Worm (Caenorhabditis elegans): ENCODE data around the gene M117.3.
A peak's percentile ranks its signal among the peaks of the same experiment; 100 is the strongest.

M117.3 gene

ce11 chrIV:11857159-11857565, 35.2 kb downstream of the M117.3 start (continued):
- TF ChIP-seq lsy-12 (tag; optimal IDR thresholded peaks at IDR 0.05), result peak; percentile 35

DNA sequence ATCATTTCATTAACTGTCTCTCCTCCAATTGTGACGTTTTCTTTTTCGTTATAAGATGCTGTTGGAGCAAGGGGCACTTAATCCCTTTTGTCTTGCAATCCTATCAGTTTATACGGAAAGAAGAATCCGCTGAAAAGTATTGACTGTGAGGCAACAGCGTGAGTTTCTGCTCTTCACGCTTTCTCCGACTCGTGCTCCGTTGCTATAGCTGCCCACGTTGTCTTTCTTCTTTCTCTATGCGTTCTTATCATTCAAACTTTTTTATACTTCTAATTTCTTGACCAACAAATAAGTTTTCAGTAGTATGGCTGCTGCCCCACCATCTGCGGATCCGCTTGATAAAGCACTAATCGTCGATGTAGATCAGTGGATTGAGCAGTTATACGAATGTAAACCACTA, 36.1 kb downstream of the M117.3 start, which contains the start of gene let-92:
TSS of gene let-92 (plus strand) at position 301 of the 400 bp plus-strand sequence.
- TF ChIP-seq fos-1 (tag; optimal IDR thresholded peaks at IDR 0.05) (no peak), daf-12 (tag; optimal IDR thresholded peaks at IDR 0.05) (no peak)

ce11 chrIV:11859995-11860605, 38.1 kb downstream of the M117.3 start, which contains the start of gene mob-1:
TSS of gene mob-1 (plus strand) at chrIV:11860555.
- TF ChIP-seq ceh-16 (tag; optimal IDR thresholded peaks at IDR 0.05) (no peak), ceh-82 (tag; optimal IDR thresholded peaks at IDR 0.05) (no peak), ztf-4 (tag; optimal IDR thresholded peaks at IDR 0.05) (no peak), ama-1 (optimal IDR thresholded peaks at IDR 0.05) (peak; percentile 54), elt-1 (tag; optimal IDR thresholded peaks at IDR 0.05) (no peak), lsy-12 (tag; optimal IDR thresholded peaks at IDR 0.05) (no peak), nhr-23 (tag; optimal IDR thresholded peaks at IDR 0.05) (peak; percentile 5), elt-3 (tag; optimal IDR thresholded peaks at IDR 0.05) (no peak), pha-4 (tag; optimal IDR thresholded peaks at IDR 0.05) (peak; percentile 25)

DNA sequence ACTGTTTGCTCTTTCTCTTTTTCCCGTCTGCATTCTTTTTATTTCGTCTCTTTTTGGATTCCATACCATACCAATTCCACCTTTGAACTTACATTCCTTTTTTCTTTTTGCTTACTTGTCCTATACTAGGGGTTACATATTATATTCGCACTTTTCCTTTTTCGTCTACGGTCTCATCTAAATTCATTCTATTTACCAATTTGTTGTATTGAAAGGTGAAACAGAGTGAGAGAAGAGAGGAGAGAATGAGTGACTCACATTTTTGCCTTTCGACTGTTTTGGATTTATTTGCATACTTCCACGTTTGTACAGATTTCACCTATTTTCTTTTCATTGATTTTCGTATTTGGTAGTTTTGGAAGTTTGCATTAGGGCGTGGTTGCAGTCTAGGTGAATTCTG, 41.4 kb downstream of the M117.3 start:
- TF ChIP-seq ZK546.5 (tag; optimal IDR thresholded peaks at IDR 0.05), result no peak
- no peak for TF ChIP-seq ztf-11 (tag; optimal IDR thresholded peaks at IDR 0.05)
- TF ChIP-seq pha-4 (tag; optimal IDR thresholded peaks at IDR 0.05), result peak; percentile 80
- no peak for TF ChIP-seq daf-12 (tag; optimal IDR thresholded peaks at IDR 0.05)
- TF ChIP-seq nhr-23 (tag; optimal IDR thresholded peaks at IDR 0.05), result no peak
- no peak for TF ChIP-seq mml-1 (tag; optimal IDR thresholded peaks at IDR 0.05)
- TF ChIP-seq hmg-11 (tag; optimal IDR thresholded peaks at IDR 0.05), result peak; percentile 2
- no peak for TF ChIP-seq sea-2 (GFP tag; optimal IDR thresholded peaks at IDR 0.05)
- no peak for TF ChIP-seq nfya-1 (tag; optimal IDR thresholded peaks at IDR 0.05; ENCODE audit: insufficient read depth)
- no peak for TF ChIP-seq aly-2 (tag; optimal IDR thresholded peaks at IDR 0.05)
- TF ChIP-seq nhr-76 (tag; optimal IDR thresholded peaks at IDR 0.05), result no peak
- no peak for TF ChIP-seq unc-39 (tag; optimal IDR thresholded peaks at IDR 0.05)
- TF ChIP-seq mdl-1 (tag; optimal IDR thresholded peaks at IDR 0.05), result no peak
- no peak for TF ChIP-seq nhr-11 (tag; optimal IDR thresholded peaks at IDR 0.05)

- TF ChIP-seq nhr-23 (tag; optimal IDR thresholded peaks at IDR 0.05) (no peak), unc-62 (GFP tag; optimal IDR thresholded peaks at IDR 0.05) (no peak), mdl-1 (tag; optimal IDR thresholded peaks at IDR 0.05) (no peak), zag-1 (tag; optimal IDR thresholded peaks at IDR 0.05) (no peak), nhr-12 (tag; optimal IDR thresholded peaks at IDR 0.05) (no peak), eor-1 (tag; optimal IDR thresholded peaks at IDR 0.05) (no peak), ZK546.5 (tag; optimal IDR thresholded peaks at IDR 0.05) (no peak), ztf-4 (tag; optimal IDR thresholded peaks at IDR 0.05) (no peak), lin-39 (tag; optimal IDR thresholded peaks at IDR 0.05) (no peak), aly-2 (tag; optimal IDR thresholded peaks at IDR 0.05) (no peak), R02D3.7 (tag; optimal IDR thresholded peaks at IDR 0.05) (no peak)
Measured at ce11 chrIV:11864226-11864625, 42.2 kb downstream of the M117.3 start, which contains the start of gene trpa-1. TSS of gene trpa-1 (plus strand) at chrIV:11864526.

DNA sequence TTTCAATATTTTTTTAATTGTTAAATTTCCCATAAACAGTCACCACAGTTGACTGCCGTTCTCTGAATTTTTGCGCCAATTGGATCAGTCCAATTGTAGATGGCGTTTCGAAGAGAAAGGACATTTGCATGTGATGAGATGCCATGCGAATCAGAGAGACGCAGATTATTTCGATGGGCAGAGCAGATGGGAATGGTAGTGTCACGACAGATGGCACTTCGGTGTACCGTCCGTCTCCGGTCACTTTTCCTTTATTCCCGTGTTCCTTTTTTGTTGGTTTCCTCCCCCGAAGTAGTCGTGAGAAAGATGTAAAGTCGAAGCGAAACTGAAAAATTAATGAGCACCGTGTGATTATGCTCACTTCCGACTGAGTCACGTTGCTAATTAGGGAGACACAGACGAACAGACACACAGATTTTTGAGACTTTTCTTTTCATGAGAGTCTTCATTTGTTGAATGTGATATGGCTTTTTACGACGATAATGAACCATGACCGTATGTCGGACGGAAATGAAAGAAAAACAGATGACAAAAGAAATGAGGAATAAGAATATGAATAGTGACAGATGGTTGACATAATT, 45.7 kb downstream of the M117.3 start:
- no peak for TF ChIP-seq ztf-11 (tag; optimal IDR thresholded peaks at IDR 0.05)
- TF ChIP-seq mdl-1 (tag; optimal IDR thresholded peaks at IDR 0.05), result no peak
- TF ChIP-seq eor-1 (tag; optimal IDR thresholded peaks at IDR 0.05), result no peak
- no peak for TF ChIP-seq nhr-28 (tag; optimal IDR thresholded peaks at IDR 0.05)
- TF ChIP-seq fkh-10 (GFP tag; optimal IDR thresholded peaks at IDR 0.05), result no peak
- no peak for TF ChIP-seq nfya-1 (tag; optimal IDR thresholded peaks at IDR 0.05; ENCODE audit: insufficient read depth)
- TF ChIP-seq elt-3 (tag; optimal IDR thresholded peaks at IDR 0.05), result no peak
- TF ChIP-seq egl-5 (tag; optimal IDR thresholded peaks at IDR 0.05), result no peak
- no peak for TF ChIP-seq elt-1 (tag; optimal IDR thresholded peaks at IDR 0.05)
- no peak for TF ChIP-seq nhr-25 (tag; optimal IDR thresholded peaks at IDR 0.05)
- TF ChIP-seq fos-1 (tag; optimal IDR thresholded peaks at IDR 0.05), result no peak
- no peak for TF ChIP-seq ama-1 (optimal IDR thresholded peaks at IDR 0.05)
- TF ChIP-seq nhr-237 (tag; optimal IDR thresholded peaks at IDR 0.05), result no peak

Data from whole organism, L3 larva.